Fruit fly (Drosophila melanogaster) whole organism, adult: ENCODE measurements around the gene mnd.

Experiments used
- CG14711 ChIP-seq: fragments of 200-800 bp; sonication (Bioruptor generic); optimal IDR thresholded peaks from 2 replicates; lab custom pipeline; 2018; ENCODE audit warnings: missing biosample characterization, mild to moderate bottlenecking, missing genetic modification characterization, moderate library complexity
- CG1620 ChIP-seq: fragments of 200-800 bp; sonication (Bioruptor generic); optimal IDR thresholded peaks from 2 replicates; lab custom pipeline; 2016; ENCODE audit warnings: missing biosample characterization, missing genetic modification characterization
- CG33017 ChIP-seq: fragments of 200-800 bp; sonication (Bioruptor generic); optimal IDR thresholded peaks from 2 replicates; lab custom pipeline; 2018; ENCODE audit warnings: missing biosample characterization, mild to moderate bottlenecking, missing genetic modification characterization, moderate library complexity
- CG5204 ChIP-seq: fragments of 200-800 bp; sonication (Bioruptor generic); optimal IDR thresholded peaks from 2 replicates; lab custom pipeline; 2016; ENCODE audit warnings: missing biosample characterization, missing genetic modification characterization
- CG7045 ChIP-seq: fragments of 200-800 bp; sonication (Bioruptor generic); optimal IDR thresholded peaks from 2 replicates; lab custom pipeline; 2017; ENCODE audit warnings: missing biosample characterization, mild to moderate bottlenecking, missing genetic modification characterization
- Crg-1 ChIP-seq: fragments of 200-800 bp; sonication (Bioruptor generic); optimal IDR thresholded peaks from 2 replicates; lab custom pipeline; 2016; ENCODE audit warnings: missing biosample characterization, missing genetic modification characterization
- Hr96 ChIP-seq: fragments of 200-800 bp; sonication (Bioruptor generic); optimal IDR thresholded peaks from 2 replicates; lab custom pipeline; 2016; ENCODE audit warnings: missing biosample characterization, missing genetic modification characterization
- bab1 ChIP-seq: fragments of 200-800 bp; sonication (Bioruptor generic); optimal IDR thresholded peaks from 3 replicates; lab custom pipeline; 2019; ENCODE audit warnings: missing biosample characterization, mild to moderate bottlenecking, missing genetic modification characterization, moderate library complexity
- toe ChIP-seq: fragments of 200-800 bp; sonication (Bioruptor generic); optimal IDR thresholded peaks from 2 replicates; lab custom pipeline; 2016; ENCODE audit warnings: missing biosample characterization, missing genetic modification characterization

Gene mnd

dm6 chr3L:15040329-15040886 lies 55.5 kb downstream of the mnd start:
- TF ChIP-seq bab1 (GFP tag; lab: Kevin White, UChicago) (no peak), CG1620 (GFP tag; lab: Kevin White, UChicago) (no peak), toe (GFP tag; lab: Kevin White, UChicago) (no peak), Hr96 (GFP tag; lab: Kevin White, UChicago) (no peak), CG14711 (tag; lab: Kevin White, UChicago) (no peak), CG33017 (tag; lab: Kevin White, UChicago) (no peak), CG7045 (no peak), Crg-1 (GFP tag; lab: Kevin White, UChicago) (no peak), CG5204 (GFP tag; lab: Kevin White, UChicago) (no peak)
